Fruit fly (Drosophila melanogaster) whole organism, adult: ENCODE results near the gene btl.
A peak's percentile ranks its signal among the peaks of the same experiment; 100 is the strongest.

ENCODE experiments used
- CG12768 ChIP-seq: fragments of 200-800 bp; sonication (Bioruptor generic); optimal IDR thresholded peaks from 2 replicates; lab custom pipeline; 2017; ENCODE audit warnings: missing biosample characterization, missing genetic modification characterization, mild to moderate bottlenecking, moderate library complexity, missing genetic modification reagents
- CG1620 ChIP-seq: fragments of 200-800 bp; sonication (Bioruptor generic); optimal IDR thresholded peaks from 2 replicates; lab custom pipeline; 2016; ENCODE audit warnings: missing biosample characterization, missing genetic modification characterization
- Clk ChIP-seq: fragments of 200-800 bp; sonication (Bioruptor generic); optimal IDR thresholded peaks from 2 replicates; lab custom pipeline; 2017; ENCODE audit warnings: missing biosample characterization, missing genetic modification characterization
- Crg-1 ChIP-seq: fragments of 200-800 bp; sonication (Bioruptor generic); optimal IDR thresholded peaks from 2 replicates; lab custom pipeline; 2016; ENCODE audit warnings: missing biosample characterization, missing genetic modification characterization
- Hr96 ChIP-seq: fragments of 200-800 bp; sonication (Bioruptor generic); optimal IDR thresholded peaks from 2 replicates; lab custom pipeline; 2016; ENCODE audit warnings: missing biosample characterization, missing genetic modification characterization
- Mnt ChIP-seq: fragments of 200-800 bp; sonication (Bioruptor generic); optimal IDR thresholded peaks from 2 replicates; lab custom pipeline; 2016; ENCODE audit warnings: missing biosample characterization, mild to moderate bottlenecking, missing genetic modification characterization
- cnc ChIP-seq, 2 experiments: fragments of >200 bp; optimal IDR thresholded peaks; 2 replicates each; lab custom pipeline; 2017
- kay ChIP-seq: fragments of 200-800 bp; sonication (Bioruptor generic); peaks from one replicate; lab custom pipeline; 2016; ENCODE audit warnings: missing biosample characterization, missing genetic modification characterization, borderline replicate concordance
- tj ChIP-seq: fragments of 200-800 bp; sonication (Bioruptor generic); optimal IDR thresholded peaks from 3 replicates; lab custom pipeline; 2017; ENCODE audit warnings: missing biosample characterization, mild to moderate bottlenecking, missing genetic modification characterization, moderate library complexity

DNA sequence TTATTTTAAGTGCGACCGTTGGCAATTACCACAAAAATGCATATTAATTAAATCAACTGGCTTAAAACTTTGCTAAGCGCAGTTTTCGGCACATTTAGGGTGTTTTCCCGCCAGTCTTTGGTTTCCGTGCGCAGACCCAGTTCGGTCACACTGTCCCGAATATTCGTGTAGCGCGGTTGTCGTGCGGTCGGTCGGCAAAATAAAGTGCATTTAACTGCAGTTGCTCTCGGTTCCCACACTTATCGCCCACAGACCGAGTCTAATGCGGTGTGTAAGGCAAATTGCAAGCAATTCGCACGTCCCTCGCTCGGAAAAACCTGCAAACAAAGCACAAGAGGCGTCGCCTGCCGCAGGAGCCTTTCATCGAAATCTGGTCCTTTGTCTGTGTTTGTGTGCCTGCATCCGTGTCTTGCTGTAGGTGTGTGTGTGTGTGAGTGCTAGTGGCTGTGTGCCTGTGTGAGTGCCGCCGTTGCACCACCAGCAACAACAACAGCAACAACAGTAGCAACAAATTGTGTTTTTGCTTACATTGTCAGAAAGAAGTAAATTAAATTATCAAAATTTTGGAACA lies 22.4 kb upstream of the btl start, which contains the start of the genes CG13484 and Frl:
- TF ChIP-seq tj (GFP tag; lab: Kevin White, UChicago) (peak; percentile 71), Crg-1 (GFP tag; lab: Kevin White, UChicago) (peak; percentile 15), Clk (GFP tag; lab: Kevin White, UChicago) (no peak), Mnt (peak; percentile 64), cnc (optimal IDR thresholded peaks at IDR 0.05; lab: Kevin White, UChicago) (no peak), kay (GFP tag; lab: Kevin White, UChicago) (no peak), CG12768 (peak; percentile 44), Hr96 (GFP tag; lab: Kevin White, UChicago) (no peak), CG1620 (GFP tag; lab: Kevin White, UChicago) (peak; percentile 42)
